Worm (Caenorhabditis elegans) whole organism, mixed stage, embryonic: ENCODE data around the gene T10B10.4.

Experiments used
- blmp-1 ChIP-seq: fragments of 150-350 bp; optimal IDR thresholded peaks from 2 replicates; lab custom pipeline; 2014; ENCODE audit warnings: missing biosample characterization, missing genetic modification characterization
- ces-1 ChIP-seq: fragments of 150-350 bp; optimal IDR thresholded peaks from 2 replicates; lab custom pipeline; 2014; ENCODE audit warnings: missing biosample characterization, missing genetic modification reagents, missing genetic modification characterization
- lin-13 ChIP-seq: fragments of 150-350 bp; optimal IDR thresholded peaks from 2 replicates; lab custom pipeline; 2014; ENCODE audit warnings: missing biosample characterization, missing genetic modification characterization
- mab-5 ChIP-seq: fragments of 150-350 bp; optimal IDR thresholded peaks from 2 replicates; lab custom pipeline; 2014; ENCODE audit warnings: missing biosample characterization, missing genetic modification characterization
- pha-4 ChIP-seq: fragments of 150-350 bp; optimal IDR thresholded peaks from 2 replicates; lab custom pipeline; 2018; ENCODE audit warnings: missing biosample characterization, missing genetic modification reagents, missing genetic modification characterization
- unc-62 ChIP-seq: fragments of 150-350 bp; optimal IDR thresholded peaks from 2 replicates; lab custom pipeline; 2014; ENCODE audit warnings: missing biosample characterization, missing genetic modification reagents, missing genetic modification characterization
- ztf-11 ChIP-seq: fragments of 150-350 bp; optimal IDR thresholded peaks from 2 replicates; lab custom pipeline; 2014; ENCODE audit warnings: missing biosample characterization, missing genetic modification characterization

DNA sequence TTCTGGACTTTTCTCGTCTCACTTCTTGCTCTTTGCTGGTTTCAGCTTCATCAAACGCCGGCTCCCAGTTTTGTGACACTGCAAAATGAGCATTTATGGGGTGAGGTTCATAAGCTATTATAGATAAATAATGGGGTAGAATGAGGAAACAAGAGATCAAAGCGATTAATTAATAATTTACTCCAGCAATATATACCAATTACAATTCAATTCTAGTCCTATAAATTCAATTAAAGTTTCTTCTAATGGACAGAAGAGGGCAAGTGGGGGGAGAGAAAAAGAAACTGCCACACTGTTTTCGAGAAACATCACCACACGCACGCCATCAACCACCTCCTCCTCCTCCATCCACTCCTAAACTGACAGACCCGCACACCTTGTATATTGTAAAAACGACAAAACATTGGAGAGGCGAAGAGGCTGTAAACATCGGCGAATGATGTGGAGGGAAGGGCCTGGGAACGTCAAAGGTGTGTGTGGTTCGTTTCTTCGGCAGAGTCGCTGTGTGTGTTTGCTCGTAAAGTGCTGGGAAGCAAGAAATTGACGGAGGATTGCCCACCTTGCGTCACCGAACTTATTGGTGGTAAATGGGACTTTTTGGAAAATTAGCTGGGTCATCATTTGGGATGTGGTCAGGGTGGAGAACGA lies 23.4 kb downstream of the T10B10.4 start, which contains the start of the genes H03A11.13 and famk-1:
- TF ChIP-seq mab-5 (tag; lab: Kevin White, UChicago), result no peak
- TF ChIP-seq ces-1 (GFP tag; lab: Kevin White, UChicago), result no peak
- TF ChIP-seq unc-62 (GFP tag; lab: Kevin White, UChicago), result no peak
- no peak for TF ChIP-seq blmp-1
- TF ChIP-seq lin-13 (tag; lab: Kevin White, UChicago), result no peak
- no peak for TF ChIP-seq pha-4 (tag; lab: Kevin White, UChicago)
- no peak for TF ChIP-seq ztf-11 (tag; lab: Kevin White, UChicago)
